Fruit fly (Drosophila melanogaster): ENCODE data around the gene CG1750.

Gene CG1750

dm6 chr3R:31243079-31243668 lies 11.5 kb downstream of the CG1750 start (continued):
- TF ChIP-seq MBD-R2 (GFP tag; IDR thresholded peaks at IDR 0.05) (no peak), Dbx (GFP tag; IDR thresholded peaks at IDR 0.05) (no peak), lov (optimal IDR thresholded peaks at IDR 0.05) (no peak), lov (GFP tag; IDR thresholded peaks at IDR 0.05) (no peak), btn (GFP tag; optimal IDR thresholded peaks at IDR 0.05) (no peak), Fer2 (tag; optimal IDR thresholded peaks at IDR 0.05) (no peak), Adf1 (GFP tag; IDR thresholded peaks at IDR 0.05) (no peak), PHDP (tag; optimal IDR thresholded peaks at IDR 0.05) (no peak), CG10654 (GFP tag; optimal IDR thresholded peaks at IDR 0.05) (no peak), CG7357 (GFP tag; IDR thresholded peaks at IDR 0.05) (no peak), ab (GFP tag; optimal IDR thresholded peaks at IDR 0.05) (no peak), ssp (GFP tag; IDR thresholded peaks at IDR 0.05) (no peak), Ets97D (GFP tag; optimal IDR thresholded peaks at IDR 0.05) (no peak), pzg (GFP tag; optimal IDR thresholded peaks at IDR 0.05) (no peak), phol (tag; optimal IDR thresholded peaks at IDR 0.05) (no peak), CG3838 (GFP tag; optimal IDR thresholded peaks at IDR 0.05) (no peak)

- TF ChIP-seq CG1603 (tag; optimal IDR thresholded peaks at IDR 0.05) (peak; percentile 20), CG3407 (GFP tag; optimal IDR thresholded peaks at IDR 0.05) (peak; percentile 2), oc (tag; optimal IDR thresholded peaks at IDR 0.05) (peak; percentile 61), gce (GFP tag; IDR thresholded peaks at IDR 0.05) (no peak), sens (GFP tag) (peak; percentile 62), CG8281 (tag; optimal IDR thresholded peaks at IDR 0.05) (peak; percentile 59), CG6813 (GFP tag; optimal IDR thresholded peaks at IDR 0.05) (peak; percentile 19), CG8388 (GFP tag; optimal IDR thresholded peaks at IDR 0.05) (no peak), Sox102F (GFP tag; optimal IDR thresholded peaks at IDR 0.05) (peak; percentile 16), otp (GFP tag; IDR thresholded peaks at IDR 0.05) (0 out of 3 replicates have a peak, but pooled peaks have one; percentile 25), scrt (GFP tag; optimal IDR thresholded peaks at IDR 0.05) (no peak), CG12071 (GFP tag; optimal IDR thresholded peaks at IDR 0.05) (peak; percentile 10), unc-4 (GFP tag; IDR thresholded peaks at IDR 0.05; ENCODE audit: partially characterized antibody) (no peak), cas (GFP tag; IDR thresholded peaks at IDR 0.05) (no peak), dmrt99B (tag; optimal IDR thresholded peaks at IDR 0.05) (peak; percentile 17), pros (GFP tag; optimal IDR thresholded peaks at IDR 0.05) (peak; percentile 63), Awh (GFP tag; IDR thresholded peaks at IDR 0.05) (peak; percentile 52; the same call in 1 of the 2 replicates), wor (GFP tag; IDR thresholded peaks at IDR 0.05) (no peak), Fer2 (tag; optimal IDR thresholded peaks at IDR 0.05) (no peak), Asciz (GFP tag; optimal IDR thresholded peaks at IDR 0.05) (peak; percentile 26), eyg (GFP tag; optimal IDR thresholded peaks at IDR 0.05) (no peak), Pdp1 (GFP tag; optimal IDR thresholded peaks at IDR 0.05) (peak in 1 of 2 experiments; percentile 18), CG33213 (GFP tag; optimal IDR thresholded peaks at IDR 0.05) (no peak), CG15601 (tag; optimal IDR thresholded peaks at IDR 0.05) (peak; percentile 11)
These were observed 13.6 kb downstream of the CG1750 start for dm6 chr3R:31241109-31241508.

- TF ChIP-seq hb (GFP tag; IDR thresholded peaks at IDR 0.05; ENCODE audit: partially characterized antibody) (no peak), Med (GFP tag) (peak; percentile 79), zfh2 (GFP tag; optimal IDR thresholded peaks at IDR 0.05) (peak; percentile 3), CG12769 (tag; optimal IDR thresholded peaks at IDR 0.05) (peak; percentile 1), D19A (tag; optimal IDR thresholded peaks at IDR 0.05) (no peak), Hr3 (GFP tag; optimal IDR thresholded peaks at IDR 0.05) (no peak), CG15269 (tag; optimal IDR thresholded peaks at IDR 0.05) (peak; percentile 16), CG17912 (GFP tag; optimal IDR thresholded peaks at IDR 0.05) (peak; percentile 19), seq (GFP tag; IDR thresholded peaks at IDR 0.05) (0 out of 2 replicates have a peak, but pooled peaks have one; percentile 34), CG6765 (GFP tag; optimal IDR thresholded peaks at IDR 0.05) (peak; percentile 20), ATbp (GFP tag; optimal IDR thresholded peaks at IDR 0.05) (peak; percentile 54)
These were observed 14.7 kb downstream of the CG1750 start for dm6 chr3R:31240023-31240422.

Data from whole organism, embryonic.